Fruit fly (Drosophila melanogaster) whole organism, embryonic: ENCODE measurements around the gene CG31077.

Source experiments
- Antp ChIP-seq: fragments of 200-800 bp; sonication (Bioruptor generic); optimal IDR thresholded peaks from 3 replicates; lab custom pipeline; 2016; ENCODE audit warnings: missing biosample characterization, missing genetic modification characterization
- Atf6 ChIP-seq: fragments of 200-800 bp; sonication (Bioruptor generic); IDR thresholded peaks from 2 replicates; pipeline ENCODE4 v1.3.6; 2022; ENCODE audit warnings: missing biosample characterization, missing genetic modification characterization
- BEAF-32 ChIP-seq: fragments of 200-800 bp; sonication (Bioruptor generic); optimal IDR thresholded peaks from 3 replicates; lab custom pipeline; 2017; ENCODE audit warnings: missing biosample characterization, missing genetic modification characterization, mild to moderate bottlenecking, moderate library complexity, missing genetic modification reagents
- CG12104 ChIP-seq: fragments of 200-800 bp; sonication (Bioruptor generic); optimal IDR thresholded peaks from 3 replicates; lab custom pipeline; 2016; ENCODE audit warnings: missing biosample characterization, missing genetic modification characterization
- CG13296 ChIP-seq: fragments of 200-800 bp; sonication (Bioruptor generic); optimal IDR thresholded peaks from 3 replicates; lab custom pipeline; 2018; ENCODE audit warnings: missing biosample characterization, mild to moderate bottlenecking, missing genetic modification characterization
- CG15479 ChIP-seq: fragments of 200-800 bp; sonication (Bioruptor generic); optimal IDR thresholded peaks from 3 replicates; lab custom pipeline; 2019; ENCODE audit warnings: missing biosample characterization, mild to moderate bottlenecking, missing genetic modification characterization, moderate library complexity
- CG18619 ChIP-seq: fragments of 200-800 bp; sonication (Bioruptor generic); optimal IDR thresholded peaks from 3 replicates; lab custom pipeline; 2017; ENCODE audit warnings: missing biosample characterization, mild to moderate bottlenecking, missing genetic modification characterization
- CG2889 ChIP-seq: fragments of 200-800 bp; sonication (Bioruptor generic); IDR thresholded peaks from 3 replicates; pipeline ENCODE4 v1.3.6; 2022; ENCODE audit warnings: missing biosample characterization, missing genetic modification characterization
- CG31224 ChIP-seq: fragments of 200-800 bp; sonication (Bioruptor generic); IDR thresholded peaks from 2 replicates; pipeline ENCODE4 v1.3.6; 2022; ENCODE audit warnings: missing biosample characterization, missing genetic modification characterization
- CG3163 ChIP-seq: fragments of 200-800 bp; sonication (Bioruptor generic); optimal IDR thresholded peaks from 3 replicates; lab custom pipeline; 2016; ENCODE audit warnings: missing biosample characterization, missing genetic modification characterization
- CG32767 ChIP-seq: fragments of 200-800 bp; sonication (Bioruptor generic); IDR thresholded peaks from 2 replicates; pipeline ENCODE4 v1.3.6; 2022; ENCODE audit warnings: missing biosample characterization, missing genetic modification characterization
- CG3838 ChIP-seq: fragments of 200-800 bp; sonication (Bioruptor generic); optimal IDR thresholded peaks from 3 replicates; lab custom pipeline; 2016; ENCODE audit warnings: missing biosample characterization, missing genetic modification characterization
- CG4854 ChIP-seq: fragments of 200-800 bp; sonication (Bioruptor generic); optimal IDR thresholded peaks from 2 replicates; lab custom pipeline; 2016; ENCODE audit warnings: missing biosample characterization, missing genetic modification characterization, inconsistent platforms
- CG6254 ChIP-seq: fragments of 200-800 bp; sonication (Bioruptor generic); optimal IDR thresholded peaks from 3 replicates; lab custom pipeline; 2017; ENCODE audit warnings: mild to moderate bottlenecking, missing biosample characterization, missing genetic modification reagents, missing genetic modification characterization
- CG6813 ChIP-seq: fragments of 200-800 bp; sonication (Bioruptor generic); optimal IDR thresholded peaks from 2 replicates; lab custom pipeline; 2017; ENCODE audit warnings: missing biosample characterization, missing genetic modification characterization, mild to moderate bottlenecking, moderate library complexity, missing genetic modification reagents
- CG7372 ChIP-seq: fragments of 200-800 bp; sonication (Bioruptor generic); IDR thresholded peaks from 2 replicates; pipeline ENCODE4 v1.3.6; 2022; ENCODE audit warnings: missing biosample characterization, missing genetic modification characterization
- CG7745 ChIP-seq: fragments of 200-800 bp; sonication (Bioruptor generic); optimal IDR thresholded peaks from 2 replicates; lab custom pipeline; 2018; ENCODE audit warnings: missing biosample characterization, mild to moderate bottlenecking, missing genetic modification characterization, moderate library complexity
- CG9437 ChIP-seq: fragments of 200-800 bp; sonication (Bioruptor generic); optimal IDR thresholded peaks from 2 replicates; lab custom pipeline; 2018; ENCODE audit warnings: missing biosample characterization, mild to moderate bottlenecking, missing genetic modification characterization
- Dek ChIP-seq: fragments of 200-800 bp; sonication (Bioruptor generic); optimal IDR thresholded peaks from 3 replicates; lab custom pipeline; 2019; ENCODE audit warnings: missing biosample characterization, mild to moderate bottlenecking, missing genetic modification characterization, moderate library complexity
- E2f1 ChIP-seq: fragments of 200-800 bp; sonication (Bioruptor generic); IDR thresholded peaks from 2 replicates; pipeline ENCODE4 v1.3.6; 2022; ENCODE audit warnings: missing biosample characterization, missing genetic modification characterization
- Hand ChIP-seq: fragments of 200-800 bp; sonication (Bioruptor generic); optimal IDR thresholded peaks from 2 replicates; lab custom pipeline; 2017; ENCODE audit warnings: mild to moderate bottlenecking, missing biosample characterization, missing genetic modification reagents, missing genetic modification characterization
- HmgZ ChIP-seq: fragments of 200-800 bp; sonication (Bioruptor generic); optimal IDR thresholded peaks from 2 replicates; lab custom pipeline; 2018; ENCODE audit warnings: missing biosample characterization, mild to moderate bottlenecking, missing genetic modification characterization
- Hr51 ChIP-seq, 2 experiments: fragments of 200-800 bp; sonication (Bioruptor generic); optimal IDR thresholded peaks; 2 replicates in 1 of 2; 3 replicates in 1 of 2; lab custom pipeline; 2016 to 2018; ENCODE audit warnings: missing biosample characterization in 2 of 2, missing genetic modification characterization in 2 of 2, mild to moderate bottlenecking in 1 of 2, moderate library complexity in 1 of 2
- Lim3 ChIP-seq: fragments of 200-800 bp; sonication (Bioruptor generic); IDR thresholded peaks from 2 replicates; pipeline ENCODE4 v1.3.6; 2022; ENCODE audit warnings: missing biosample characterization, missing genetic modification characterization
- MTF-1 ChIP-seq: fragments of 200-800 bp; sonication (Bioruptor generic); optimal IDR thresholded peaks from 2 replicates; lab custom pipeline; 2018; ENCODE audit warnings: missing biosample characterization, mild to moderate bottlenecking, missing genetic modification characterization, borderline replicate concordance
- Med ChIP-seq: fragments of 200-800 bp; sonication (Bioruptor generic); peaks from one replicate; lab custom pipeline; 2016; ENCODE audit warnings: missing biosample characterization, missing genetic modification characterization, mild to moderate bottlenecking, inconsistent platforms, moderate library complexity
- Sry-δ ChIP-seq: fragments of 200-800 bp; sonication (Bioruptor generic); optimal IDR thresholded peaks from 2 replicates; lab custom pipeline; 2016; ENCODE audit warnings: missing biosample characterization, missing genetic modification characterization
- Stat92E ChIP-seq, 3 experiments: fragments of >200 bp in 2 of 3; fragments of 200-800 bp in 1 of 3; sonication (Bioruptor generic) in 1 of 3; optimal IDR thresholded peaks; 2 replicates each; lab custom pipeline; 2017 to 2019; ENCODE audit warnings: missing biosample characterization in 3 of 3, missing genetic modification characterization in 3 of 3, mild to moderate bottlenecking in 1 of 3, moderate library complexity in 1 of 3
- Taf1 ChIP-seq: fragments of 200-800 bp; sonication (Bioruptor generic); IDR thresholded peaks from 2 replicates; pipeline ENCODE4 v1.3.6; 2022; ENCODE audit warnings: missing biosample characterization, missing genetic modification characterization
- Tbp ChIP-seq: fragments of >200 bp; optimal IDR thresholded peaks from 2 replicates; lab custom pipeline; 2018; ENCODE audit warnings: missing biosample characterization, missing genetic modification characterization
- Usf ChIP-seq: fragments of 200-800 bp; sonication (Bioruptor generic); optimal IDR thresholded peaks from 2 replicates; lab custom pipeline; 2017; ENCODE audit warnings: missing genotype, missing biosample characterization, missing genetic modification characterization
- amos ChIP-seq: fragments of 200-800 bp; sonication (Bioruptor generic); IDR thresholded peaks from 2 replicates; pipeline ENCODE4 v1.3.6; 2022; ENCODE audit warnings: missing biosample characterization, missing genetic modification characterization; ENCODE audit not compliant: partially characterized antibody
- ase ChIP-seq: fragments of 200-800 bp; sonication (Bioruptor generic); IDR thresholded peaks from 3 replicates; pipeline ENCODE4 v1.3.6; 2022; ENCODE audit warnings: missing biosample characterization, missing genetic modification characterization
- crol ChIP-seq: fragments of 200-800 bp; sonication (Bioruptor generic); IDR thresholded peaks from 2 replicates; pipeline ENCODE4 v1.3.6; 2022; ENCODE audit warnings: missing biosample characterization, missing genetic modification characterization
- en ChIP-seq: fragments of 200-800 bp; sonication (Bioruptor generic); optimal IDR thresholded peaks from 2 replicates; lab custom pipeline; 2016; ENCODE audit warnings: missing biosample characterization, missing genetic modification characterization
- ewg ChIP-seq: fragments of 200-800 bp; sonication (Bioruptor generic); optimal IDR thresholded peaks from 3 replicates; lab custom pipeline; 2017; ENCODE audit warnings: mild to moderate bottlenecking, missing biosample characterization, missing genetic modification reagents, missing genetic modification characterization
- fd3F ChIP-seq: fragments of 200-800 bp; sonication (Bioruptor generic); optimal IDR thresholded peaks from 2 replicates; lab custom pipeline; 2018; ENCODE audit warnings: missing biosample characterization, mild to moderate bottlenecking, missing genetic modification characterization, moderate library complexity
- gem ChIP-seq: fragments of 200-800 bp; sonication (Bioruptor generic); optimal IDR thresholded peaks from 2 replicates; lab custom pipeline; 2019; ENCODE audit warnings: missing biosample characterization, mild to moderate bottlenecking, missing genetic modification characterization, moderate library complexity
- gsb ChIP-seq: fragments of 200-800 bp; sonication (Bioruptor generic); IDR thresholded peaks from 2 replicates; pipeline ENCODE4 v1.3.6; 2022; ENCODE audit warnings: missing biosample characterization, missing genetic modification characterization
- kay ChIP-seq: fragments of 200-800 bp; sonication (Bioruptor generic); optimal IDR thresholded peaks from 2 replicates; lab custom pipeline; 2016; ENCODE audit warnings: missing biosample characterization, missing genetic modification characterization
- mirr ChIP-seq: fragments of 200-800 bp; sonication (Bioruptor generic); optimal IDR thresholded peaks from 3 replicates; lab custom pipeline; 2018; ENCODE audit warnings: missing biosample characterization, mild to moderate bottlenecking, missing genetic modification characterization
- org-1 ChIP-seq: fragments of 200-800 bp; sonication (Bioruptor generic); optimal IDR thresholded peaks from 2 replicates; lab custom pipeline; 2017; ENCODE audit warnings: missing biosample characterization, missing genetic modification characterization
- pnt ChIP-seq: fragments of 200-800 bp; sonication (Bioruptor generic); optimal IDR thresholded peaks from 3 replicates; lab custom pipeline; 2016; ENCODE audit warnings: missing biosample characterization, missing genetic modification characterization
- repo ChIP-seq: fragments of 200-800 bp; sonication (Bioruptor generic); optimal IDR thresholded peaks from 2 replicates; lab custom pipeline; 2016; ENCODE audit warnings: missing biosample characterization, missing genetic modification characterization
- sens ChIP-seq: fragments of 200-800 bp; sonication (Bioruptor generic); peaks from one replicate; lab custom pipeline; 2016; ENCODE audit warnings: missing biosample characterization, missing genetic modification characterization
- shn ChIP-seq: fragments of 200-800 bp; sonication (Bioruptor generic); optimal IDR thresholded peaks from 3 replicates; lab custom pipeline; 2016; ENCODE audit warnings: missing biosample characterization, missing genetic modification characterization
- sisA ChIP-seq: fragments of 200-800 bp; sonication (Bioruptor generic); IDR thresholded peaks from 2 replicates; pipeline ENCODE4 v1.3.6; 2022; ENCODE audit warnings: missing biosample characterization, missing genetic modification characterization
- slou ChIP-seq: fragments of 200-800 bp; sonication (Bioruptor generic); optimal IDR thresholded peaks from 3 replicates; lab custom pipeline; 2016; ENCODE audit warnings: missing biosample characterization, missing genetic modification characterization
- tin ChIP-seq: fragments of 200-800 bp; sonication (Bioruptor generic); optimal IDR thresholded peaks from 3 replicates; lab custom pipeline; 2016; ENCODE audit warnings: missing biosample characterization, missing genetic modification characterization
- tio ChIP-seq: fragments of 200-800 bp; sonication (Bioruptor generic); optimal IDR thresholded peaks from 2 replicates; lab custom pipeline; 2017; ENCODE audit warnings: missing biosample characterization, missing genetic modification characterization, inconsistent platforms

CG31077 gene

dm6 chr3R:26954020-26954672 is 45.4 kb upstream of the CG31077 start (continued):
- no peak for TF ChIP-seq CG2889 (GFP tag; lab: Robert Waterston, UW)
- peak; percentile 46 for TF ChIP-seq CG13296 (GFP tag; lab: Kevin White, UChicago)
- TF ChIP-seq crol: no peak
- TF ChIP-seq sisA: peak; percentile 81
- TF ChIP-seq Sry-δ: no peak
- no peak for TF ChIP-seq CG3163 (GFP tag; lab: Kevin White, UChicago)
- peak; percentile 53; the same call in 1 of the 2 replicates for TF ChIP-seq CG32767 (GFP tag; lab: Robert Waterston, UW)
- no peak for TF ChIP-seq en (GFP tag; lab: Kevin White, UChicago)
- TF ChIP-seq kay (GFP tag; lab: Kevin White, UChicago): no peak
- TF ChIP-seq org-1: peak; percentile 6
- TF ChIP-seq CG6813: peak; percentile 66
- peak; percentile 81 for TF ChIP-seq Med (GFP tag; lab: Kevin White, UChicago)
- TF ChIP-seq gem (tag; lab: Kevin White, UChicago): peak; percentile 85
- TF ChIP-seq tio: peak; percentile 66
- TF ChIP-seq Hand (GFP tag; lab: Kevin White, UChicago): no peak
- TF ChIP-seq mirr: no peak
- peak; percentile 23 for TF ChIP-seq HmgZ (tag; lab: Kevin White, UChicago)
- TF ChIP-seq CG7372 (GFP tag; lab: Robert Waterston, UW): peak; percentile 60
- TF ChIP-seq CG3838 (GFP tag; lab: Kevin White, UChicago): no peak
- 0 out of 2 replicates have a peak, but pooled peaks have one; percentile 41 for TF ChIP-seq CG31224 (GFP tag; lab: Robert Waterston, UW)
- TF ChIP-seq CG7745: no peak
- peak; percentile 56 for TF ChIP-seq CG12104 (GFP tag; lab: Kevin White, UChicago)
- TF ChIP-seq pnt (GFP tag; lab: Kevin White, UChicago): no peak
- peak; percentile 60 for TF ChIP-seq Usf (GFP tag; lab: Kevin White, UChicago)
- TF ChIP-seq gsb (GFP tag; lab: Robert Waterston, UW): no peak; the same call in 1 of the 2 replicates
- TF ChIP-seq Hr51 (GFP tag; optimal IDR thresholded peaks at IDR 0.05; lab: Kevin White, UChicago): peak in 1 of 2 experiments; percentile 90
- no peak for TF ChIP-seq CG15479 (GFP tag; lab: Kevin White, UChicago)
- TF ChIP-seq CG4854 (GFP tag; lab: Kevin White, UChicago): no peak
- peak; percentile 32 for TF ChIP-seq CG6254 (GFP tag; lab: Kevin White, UChicago)
- peak; percentile 25 for TF ChIP-seq MTF-1 (GFP tag; lab: Kevin White, UChicago)
- no peak for TF ChIP-seq shn (GFP tag; lab: Kevin White, UChicago)
- TF ChIP-seq Lim3 (GFP tag; lab: Robert Waterston, UW): peak; percentile 32; the same call in 1 of the 2 replicates
- peak; percentile 51 for TF ChIP-seq CG18619 (GFP tag; lab: Kevin White, UChicago)
- TF ChIP-seq slou (GFP tag; lab: Kevin White, UChicago): no peak
- TF ChIP-seq sens: peak; percentile 84
- no peak for TF ChIP-seq Taf1 (GFP tag; lab: Robert Waterston, UW)
- no peak for TF ChIP-seq BEAF-32 (GFP tag; lab: Kevin White, UChicago)
- TF ChIP-seq ewg (GFP tag; lab: Kevin White, UChicago): peak; percentile 66
- TF ChIP-seq Dek (tag; lab: Kevin White, UChicago): peak; percentile 53
- peak; percentile 83 for TF ChIP-seq E2f1
- peak; percentile 60 for TF ChIP-seq tin (GFP tag; lab: Kevin White, UChicago)
- TF ChIP-seq Antp (GFP tag; lab: Kevin White, UChicago): no peak
- TF ChIP-seq CG9437: peak; percentile 18
- no peak for TF ChIP-seq Tbp (GFP tag; lab: Kevin White, UChicago)
- TF ChIP-seq fd3F (GFP tag; lab: Kevin White, UChicago): peak; percentile 61
- TF ChIP-seq amos: no peak
- TF ChIP-seq Atf6 (GFP tag; lab: Robert Waterston, UW): peak; percentile 61; the same call in 1 of the 2 replicates
- no peak for TF ChIP-seq repo (GFP tag; lab: Kevin White, UChicago)
- TF ChIP-seq ase (GFP tag; lab: Robert Waterston, UW): peak; percentile 78
- peak in 1 of 3 experiments; percentile 23 for TF ChIP-seq Stat92E (GFP tag; optimal IDR thresholded peaks at IDR 0.05; lab: Kevin White, UChicago)
